Fruit fly (Drosophila melanogaster) S2 (cell line): ENCODE measurements around the gene Dip-C.

Source experiments
- CG8478 ChIP-seq: fragments of >200 bp; optimal IDR thresholded peaks from 2 replicates; lab custom pipeline; 2018
- CTCF ChIP-seq, 2 experiments: fragments of >200 bp; optimal IDR thresholded peaks; 2 replicates each; lab custom pipeline; 2018

DNA sequence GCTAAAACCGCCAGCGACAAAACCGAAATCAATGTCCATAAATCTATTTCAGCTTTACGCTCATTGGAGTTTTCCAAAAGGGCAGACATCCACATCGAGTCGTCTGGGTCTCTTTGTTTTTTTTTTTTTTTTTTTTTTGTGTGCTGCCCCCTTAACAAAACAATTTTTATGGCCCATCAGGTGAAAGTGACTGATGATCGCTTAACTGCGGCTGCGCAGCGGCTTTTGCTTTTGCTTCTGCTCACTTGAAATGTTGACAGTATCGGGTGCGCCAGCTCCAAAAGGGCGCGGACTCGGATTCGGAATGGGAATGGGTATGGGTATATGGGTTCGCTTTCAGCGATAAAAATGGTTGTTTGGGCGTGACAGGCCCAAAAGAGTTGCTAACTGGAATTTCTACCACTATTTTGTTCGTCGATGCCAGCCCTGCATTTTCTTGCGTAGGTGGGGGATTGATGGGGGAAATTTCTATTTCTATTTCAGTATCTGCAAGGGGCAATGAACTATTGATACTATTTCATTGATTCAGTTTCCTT is 51.5 kb downstream of the Dip-C start:
- TF ChIP-seq CG8478 (lab: Kevin White, UChicago) (no peak), CTCF (optimal IDR thresholded peaks at IDR 0.05; lab: Kevin White, UChicago) (no peak)
